Worm (Caenorhabditis elegans): ENCODE results near the gene F15D4.4.

The F15D4.4 gene

DNA sequence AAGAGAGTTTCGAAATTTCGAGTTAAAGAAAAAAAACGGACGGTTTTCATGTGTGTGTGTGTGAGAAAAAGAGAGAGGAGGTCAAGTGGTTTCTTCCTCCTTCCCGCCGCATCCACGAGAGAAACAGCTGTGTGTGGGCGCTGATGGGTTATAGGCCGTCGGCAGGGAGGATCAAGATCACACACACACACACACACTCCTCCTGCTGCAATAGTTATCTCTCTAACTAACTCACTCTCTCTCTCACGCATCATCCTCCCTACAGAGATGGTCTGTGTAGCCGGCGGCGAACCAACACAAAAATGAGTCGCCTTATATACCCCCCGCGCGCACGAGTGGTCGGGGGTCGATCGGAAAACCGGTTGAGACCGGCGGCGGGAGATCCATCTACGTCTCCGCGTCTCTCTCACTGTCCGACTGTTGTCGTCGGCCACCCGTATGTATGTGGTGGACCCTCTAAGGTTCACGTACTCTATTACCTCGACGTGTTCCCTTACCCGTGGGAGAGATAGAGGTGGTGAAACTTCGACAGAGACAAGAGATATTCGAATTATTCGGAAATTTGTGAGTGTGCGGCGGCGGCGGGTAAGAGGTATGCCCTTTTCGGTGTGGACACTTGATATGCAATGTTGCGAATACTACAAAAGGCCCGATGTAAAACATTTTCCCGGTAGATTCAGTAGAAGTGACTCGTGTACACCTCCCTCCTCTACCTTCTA, 48.6 kb upstream of the F15D4.4 start (continued):
- no peak for TF ChIP-seq pag-3 (tag; optimal IDR thresholded peaks at IDR 0.05; ENCODE audit: borderline replicate concordance)
- TF ChIP-seq ceh-18 (tag; optimal IDR thresholded peaks at IDR 0.05): peak; percentile 71
- TF ChIP-seq F13H6.1 (tag; optimal IDR thresholded peaks at IDR 0.05): peak; percentile 69
- TF ChIP-seq ceh-2 (tag; optimal IDR thresholded peaks at IDR 0.05): peak; percentile 26
- TF ChIP-seq ref-2 (tag; optimal IDR thresholded peaks at IDR 0.05): peak; percentile 84
- peak; percentile 63 for TF ChIP-seq ceh-34 (tag; optimal IDR thresholded peaks at IDR 0.05)
- peak; percentile 15 for TF ChIP-seq zip-5 (tag; optimal IDR thresholded peaks at IDR 0.05)
- no peak for TF ChIP-seq unc-86 (tag; optimal IDR thresholded peaks at IDR 0.05)
- TF ChIP-seq ztf-16 (tag; optimal IDR thresholded peaks at IDR 0.05): peak; percentile 36
- TF ChIP-seq elt-4 (tag; optimal IDR thresholded peaks at IDR 0.05): no peak
- TF ChIP-seq ceh-14 (tag; optimal IDR thresholded peaks at IDR 0.05): peak; percentile 0
- no peak for TF ChIP-seq ceh-9 (tag; optimal IDR thresholded peaks at IDR 0.05)
- no peak for TF ChIP-seq ceh-24 (tag; optimal IDR thresholded peaks at IDR 0.05)
- no peak for TF ChIP-seq fkh-10 (GFP tag; optimal IDR thresholded peaks at IDR 0.05)
- TF ChIP-seq ama-1 (optimal IDR thresholded peaks at IDR 0.05): no peak
- no peak for TF ChIP-seq fkh-6 (tag; optimal IDR thresholded peaks at IDR 0.05)
- no peak for TF ChIP-seq ceh-6 (GFP tag; optimal IDR thresholded peaks at IDR 0.05)
- TF ChIP-seq npax-4 (tag; optimal IDR thresholded peaks at IDR 0.05): no peak
- TF ChIP-seq nhr-232 (tag; optimal IDR thresholded peaks at IDR 0.05): no peak
- TF ChIP-seq unc-42 (tag; optimal IDR thresholded peaks at IDR 0.05): no peak
- TF ChIP-seq dmd-4 (tag; optimal IDR thresholded peaks at IDR 0.05; ENCODE audit: borderline replicate concordance): no peak
- TF ChIP-seq mec-3 (tag; optimal IDR thresholded peaks at IDR 0.05; ENCODE audit: borderline replicate concordance): no peak
- no peak for TF ChIP-seq pax-1 (tag; optimal IDR thresholded peaks at IDR 0.05)
- peak; percentile 72 for TF ChIP-seq ceh-31 (tag; optimal IDR thresholded peaks at IDR 0.05)
- TF ChIP-seq che-1 (tag; optimal IDR thresholded peaks at IDR 0.05): no peak
- no peak for TF ChIP-seq fax-1 (tag; optimal IDR thresholded peaks at IDR 0.05)
- TF ChIP-seq eyg-1 (tag; optimal IDR thresholded peaks at IDR 0.05): no peak
- no peak for TF ChIP-seq lim-6 (tag; optimal IDR thresholded peaks at IDR 0.05)

DNA sequence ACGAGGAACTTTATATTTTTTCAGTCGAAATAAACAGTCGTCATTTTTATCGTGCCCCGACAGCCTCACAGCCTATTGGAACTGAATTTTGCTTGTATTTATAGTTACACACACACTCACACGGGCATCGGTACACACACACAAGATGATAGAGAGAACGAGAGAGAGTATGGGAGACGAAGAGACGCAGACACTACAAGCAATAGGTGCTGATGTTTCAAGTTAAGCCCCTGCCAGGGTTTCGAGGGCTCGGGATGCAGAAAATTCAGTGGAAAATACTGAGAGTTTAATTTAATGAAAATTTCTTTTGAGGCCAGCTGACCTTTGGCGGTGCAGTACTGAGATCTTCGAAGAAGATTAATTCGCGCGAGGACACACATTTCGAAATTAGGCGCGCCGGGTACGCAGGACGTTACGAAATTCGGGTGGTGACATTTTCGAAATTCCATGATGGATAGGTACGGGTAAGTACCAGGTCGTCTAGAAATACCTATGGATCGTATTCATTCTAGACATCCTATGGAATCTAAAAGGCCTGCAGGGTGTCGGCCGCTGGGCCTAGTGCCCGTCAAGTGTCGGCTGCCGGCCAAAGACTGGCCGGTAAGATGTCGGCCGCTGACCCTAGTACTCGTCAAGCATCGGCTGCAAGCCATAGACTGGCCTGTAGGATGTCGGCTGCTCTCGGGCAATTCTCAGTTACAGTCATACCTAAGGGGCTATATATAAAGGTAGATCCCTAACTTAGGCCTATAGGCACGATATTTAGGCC, 47.8 kb upstream of the F15D4.4 start:
- TF ChIP-seq sox-4 (tag; optimal IDR thresholded peaks at IDR 0.05) (no peak), pha-4 (tag; optimal IDR thresholded peaks at IDR 0.05) (no peak), T23F11.4 (GFP tag; optimal IDR thresholded peaks at IDR 0.05) (no peak), C08G9.2 (tag; optimal IDR thresholded peaks at IDR 0.05) (no peak), pqm-1 (tag; optimal IDR thresholded peaks at IDR 0.05) (no peak), eyg-1 (tag; optimal IDR thresholded peaks at IDR 0.05) (no peak), pat-9 (tag; optimal IDR thresholded peaks at IDR 0.05) (no peak), C38D4.7 (GFP tag; optimal IDR thresholded peaks at IDR 0.05) (no peak), ceh-24 (tag; optimal IDR thresholded peaks at IDR 0.05) (no peak), dmd-4 (tag; optimal IDR thresholded peaks at IDR 0.05; ENCODE audit: borderline replicate concordance) (no peak), fax-1 (tag; optimal IDR thresholded peaks at IDR 0.05) (no peak), lin-11 (tag; optimal IDR thresholded peaks at IDR 0.05) (no peak), rnt-1 (tag; optimal IDR thresholded peaks at IDR 0.05) (no peak)

DNA sequence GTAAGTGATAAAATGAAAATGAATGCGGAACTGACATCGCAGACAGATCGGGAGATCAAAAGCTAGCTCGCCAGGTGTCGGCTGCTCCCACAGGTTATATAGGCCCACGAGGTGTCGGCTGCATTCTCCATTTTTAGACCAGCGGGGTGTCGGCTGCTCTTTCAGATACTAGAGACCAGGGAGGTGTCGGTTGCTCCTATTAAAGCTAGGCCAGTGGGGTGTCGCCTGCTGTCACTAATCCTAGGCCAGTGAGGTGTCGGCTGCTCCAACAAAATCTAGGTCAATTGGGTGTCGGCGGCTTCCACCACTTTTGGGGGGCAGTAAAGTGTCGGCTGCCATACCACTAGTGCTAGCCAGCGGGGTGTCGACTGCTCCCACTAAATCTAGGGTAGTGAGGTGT, 47.0 kb upstream of the F15D4.4 start:
- TF ChIP-seq unc-3 (GFP tag; conservative IDR thresholded peaks at IDR 0.05) (no peak), unc-3 (tag; optimal IDR thresholded peaks at IDR 0.05) (no peak), ceh-45 (GFP tag; IDR thresholded peaks at IDR 0.05) (no peak), sox-4 (tag; optimal IDR thresholded peaks at IDR 0.05) (no peak), elt-4 (tag; optimal IDR thresholded peaks at IDR 0.05) (no peak), rnt-1 (tag; optimal IDR thresholded peaks at IDR 0.05) (no peak)

All from whole organism, late embryonic.